Worm (Caenorhabditis elegans): ENCODE measurements around the gene nhr-291.

Gene nhr-291

DNA sequence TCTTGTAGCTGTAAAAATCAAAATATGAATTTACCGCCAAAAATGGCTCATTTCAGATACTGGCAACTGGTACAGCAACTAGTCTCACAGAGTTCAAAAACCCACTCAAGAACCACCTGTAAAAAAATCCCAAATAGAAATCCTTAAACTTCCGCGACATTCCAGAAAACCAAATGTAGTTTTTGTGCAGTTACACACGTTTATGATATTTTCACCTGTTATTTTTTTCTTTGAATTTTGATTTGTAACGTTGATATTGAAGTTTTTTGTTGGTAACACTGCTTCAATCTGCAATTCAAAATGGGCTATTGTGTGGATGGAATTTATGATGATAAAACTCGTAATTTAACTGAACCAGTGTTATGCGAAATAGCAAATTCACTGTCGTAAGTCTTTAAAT, 14.1 kb downstream of the nhr-291 start, which contains the start of gene srw-113:
Gene srw-113, plus strand, starts transcription at position 301 of the 400 bp plus-strand sequence.
- TF ChIP-seq M03D4.4 (tag; optimal IDR thresholded peaks at IDR 0.05) = no peak
- TF ChIP-seq lin-32 (GFP tag; optimal IDR thresholded peaks at IDR 0.05) = no peak
- TF ChIP-seq unc-39 (tag; optimal IDR thresholded peaks at IDR 0.05) = no peak
- TF ChIP-seq ztf-11 (tag; optimal IDR thresholded peaks at IDR 0.05) = no peak
- no peak for TF ChIP-seq zip-8 (tag; optimal IDR thresholded peaks at IDR 0.05)
- no peak for TF ChIP-seq ceh-83 (GFP tag; optimal IDR thresholded peaks at IDR 0.05)
- TF ChIP-seq cnd-1 (tag; optimal IDR thresholded peaks at IDR 0.05) = no peak
- TF ChIP-seq ces-1 (GFP tag; optimal IDR thresholded peaks at IDR 0.05) = no peak
- TF ChIP-seq nhr-76 (tag; optimal IDR thresholded peaks at IDR 0.05) = no peak
- no peak for TF ChIP-seq nhr-237 (tag; optimal IDR thresholded peaks at IDR 0.05)
- no peak for TF ChIP-seq nhr-12 (tag; optimal IDR thresholded peaks at IDR 0.05)
- no peak for TF ChIP-seq unc-120 (tag; optimal IDR thresholded peaks at IDR 0.05; ENCODE audit: poor library complexity, severe bottlenecking)
- TF ChIP-seq sem-2 (GFP tag; optimal IDR thresholded peaks at IDR 0.05) = no peak
- no peak for TF ChIP-seq blmp-1 (tag; optimal IDR thresholded peaks at IDR 0.05)

DNA sequence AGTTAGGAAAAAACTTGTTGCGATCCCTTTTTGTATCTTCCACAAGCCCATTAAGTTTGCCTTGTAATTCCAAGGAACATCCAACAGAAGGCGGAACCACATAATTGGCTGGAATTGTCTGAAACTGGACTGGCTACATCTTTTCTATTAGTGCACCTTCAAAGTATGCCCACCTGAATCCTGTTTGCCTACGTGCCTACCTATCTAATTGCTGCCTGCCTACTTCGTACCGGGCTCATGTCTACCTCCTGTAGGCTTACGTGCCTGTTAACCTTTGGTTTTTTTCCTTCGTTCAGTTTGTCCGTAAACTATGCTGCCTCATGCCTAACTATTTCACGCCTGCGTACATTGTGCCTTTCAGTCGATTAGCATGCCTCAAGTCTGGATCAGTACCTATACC, 18.6 kb downstream of the nhr-291 start, which contains the start of gene wrt-7:
Gene wrt-7, minus strand, starts transcription at position 101 of the 400 bp plus-strand sequence.
- TF ChIP-seq ceh-43 (GFP tag; optimal IDR thresholded peaks at IDR 0.05) (no peak), nhr-237 (tag; optimal IDR thresholded peaks at IDR 0.05) (no peak), sem-2 (GFP tag; optimal IDR thresholded peaks at IDR 0.05) (no peak), nhr-28 (tag; optimal IDR thresholded peaks at IDR 0.05) (no peak), blmp-1 (tag; optimal IDR thresholded peaks at IDR 0.05) (no peak), M03D4.4 (tag; optimal IDR thresholded peaks at IDR 0.05) (no peak), unc-62 (GFP tag; optimal IDR thresholded peaks at IDR 0.05) (no peak), ceh-83 (GFP tag; optimal IDR thresholded peaks at IDR 0.05) (no peak), unc-120 (tag; optimal IDR thresholded peaks at IDR 0.05; ENCODE audit: poor library complexity, severe bottlenecking) (no peak), nhr-76 (tag; optimal IDR thresholded peaks at IDR 0.05) (no peak)

DNA sequence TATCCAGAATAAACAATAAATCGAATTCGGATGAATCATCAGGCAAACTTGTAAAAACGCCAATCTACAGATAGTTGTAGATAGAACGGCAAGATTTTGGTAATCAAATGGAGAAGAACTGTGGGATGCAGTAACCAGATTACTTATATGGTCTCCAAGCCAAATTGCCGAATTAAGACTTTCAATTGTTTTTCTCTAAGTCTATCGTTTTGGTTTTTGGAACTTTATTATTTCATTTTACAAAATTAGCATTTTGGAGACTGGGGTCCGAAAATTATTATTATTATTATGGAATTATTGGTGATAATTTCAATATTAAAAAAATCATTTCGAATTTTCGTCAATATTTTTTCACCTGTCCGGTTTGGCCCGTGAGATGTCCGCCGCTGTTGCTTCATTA, 20.6 kb downstream of the nhr-291 start, which contains the start of gene clec-228:
Gene clec-228, minus strand, starts transcription at position 101 of the 400 bp plus-strand sequence.
- TF ChIP-seq zip-8 (tag; optimal IDR thresholded peaks at IDR 0.05) (no peak), lin-13 (tag; optimal IDR thresholded peaks at IDR 0.05) (no peak), nhr-28 (tag; optimal IDR thresholded peaks at IDR 0.05) (no peak), snpc-4 (tag; optimal IDR thresholded peaks at IDR 0.05) (no peak), mab-5 (tag; optimal IDR thresholded peaks at IDR 0.05) (no peak), nhr-12 (tag; optimal IDR thresholded peaks at IDR 0.05) (no peak)

DNA sequence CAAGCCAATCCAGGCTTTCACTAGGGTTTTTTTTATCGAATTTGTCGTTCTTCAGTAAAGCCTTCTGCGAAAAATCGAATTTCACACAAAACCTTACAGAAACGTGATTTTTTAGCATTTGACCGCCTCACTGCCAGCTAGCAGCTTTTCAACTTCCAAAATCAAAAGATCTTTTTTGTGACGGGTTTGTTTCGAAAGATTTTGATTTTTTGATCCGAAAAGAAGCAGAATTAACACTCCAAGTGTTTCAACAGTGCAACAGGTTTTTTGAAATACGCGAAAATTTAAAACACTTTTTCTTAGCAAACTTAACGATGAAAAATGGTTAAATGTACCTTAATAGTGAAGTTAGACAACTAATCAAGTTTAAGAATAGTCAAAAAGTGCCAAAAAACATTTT, 22.6 kb downstream of the nhr-291 start, which contains the start of gene clec-229:
Gene clec-229, minus strand, starts transcription at position 101 of the 400 bp plus-strand sequence.
- TF ChIP-seq mep-1 (tag; optimal IDR thresholded peaks at IDR 0.05) (no peak), hlh-1 (tag; optimal IDR thresholded peaks at IDR 0.05) (no peak), mls-2 (tag; optimal IDR thresholded peaks at IDR 0.05) (no peak), lin-32 (GFP tag; optimal IDR thresholded peaks at IDR 0.05) (no peak), sem-2 (GFP tag; optimal IDR thresholded peaks at IDR 0.05) (no peak), nhr-76 (tag; optimal IDR thresholded peaks at IDR 0.05) (no peak), cnd-1 (tag; optimal IDR thresholded peaks at IDR 0.05) (no peak)

DNA sequence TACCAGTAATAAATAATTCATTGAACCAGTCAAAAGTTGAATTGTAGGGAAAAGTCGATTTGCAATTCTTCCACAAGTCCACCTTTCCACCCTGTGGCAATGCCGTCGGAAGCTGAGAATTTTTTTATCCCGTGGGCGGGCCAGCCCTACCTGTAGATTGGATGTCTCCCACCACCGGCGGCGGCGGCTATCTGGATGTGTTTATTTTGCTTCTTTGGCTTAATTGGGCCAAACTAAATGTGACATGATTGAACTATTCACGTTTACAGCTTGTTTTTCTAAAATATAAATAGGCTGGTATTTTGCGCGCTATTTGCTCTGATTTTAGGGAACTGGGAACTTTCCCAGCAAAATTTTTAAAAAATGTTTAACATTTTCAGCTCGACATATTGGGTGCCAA, 25.7 kb downstream of the nhr-291 start, which contains the start of gene wrt-8:
Gene wrt-8, minus strand, starts transcription at position 101 of the 400 bp plus-strand sequence.
- no peak for TF ChIP-seq tbx-8 (GFP tag; optimal IDR thresholded peaks at IDR 0.05)
- TF ChIP-seq ceh-83 (GFP tag; optimal IDR thresholded peaks at IDR 0.05) = no peak
- no peak for TF ChIP-seq unc-39 (tag; optimal IDR thresholded peaks at IDR 0.05)
- TF ChIP-seq lin-13 (tag; optimal IDR thresholded peaks at IDR 0.05) = no peak
- TF ChIP-seq nhr-12 (tag; optimal IDR thresholded peaks at IDR 0.05) = no peak
- TF ChIP-seq unc-120 (tag; optimal IDR thresholded peaks at IDR 0.05; ENCODE audit: poor library complexity, severe bottlenecking) = no peak
- no peak for TF ChIP-seq elt-3 (tag; optimal IDR thresholded peaks at IDR 0.05)
- no peak for TF ChIP-seq lsy-2 (tag; optimal IDR thresholded peaks at IDR 0.05)
- no peak for TF ChIP-seq ztf-11 (tag; optimal IDR thresholded peaks at IDR 0.05)
- no peak for TF ChIP-seq elt-1 (tag; optimal IDR thresholded peaks at IDR 0.05; ENCODE audit: borderline replicate concordance, insufficient read depth)
- no peak for TF ChIP-seq ham-2 (GFP tag; optimal IDR thresholded peaks at IDR 0.05)
- no peak for TF ChIP-seq unc-62 (GFP tag; optimal IDR thresholded peaks at IDR 0.05)
- no peak for TF ChIP-seq flh-1 (GFP tag; optimal IDR thresholded peaks at IDR 0.05)
- TF ChIP-seq mep-1 (tag; optimal IDR thresholded peaks at IDR 0.05) = no peak
- no peak for TF ChIP-seq cnd-1 (tag; optimal IDR thresholded peaks at IDR 0.05)
- TF ChIP-seq ces-1 (GFP tag; optimal IDR thresholded peaks at IDR 0.05) = no peak
